Worm (Caenorhabditis elegans): ENCODE results near the gene C02H6.3.

C02H6.3 gene

ce11 chrV:7379384-7379783, 8.3 kb downstream of the C02H6.3 start, which contains the start of gene srsx-24:
TSS of gene srsx-24 (minus strand) at chrV:7379484.
- no peak for TF ChIP-seq scrt-1 (GFP tag; IDR thresholded peaks at IDR 0.05)
- TF ChIP-seq aly-1 (tag; optimal IDR thresholded peaks at IDR 0.05), result no peak
- TF ChIP-seq flt-1 (GFP tag; IDR thresholded peaks at IDR 0.05), result no peak
- TF ChIP-seq ceh-13 (GFP tag; optimal IDR thresholded peaks at IDR 0.05), result no peak
- no peak for TF ChIP-seq ceh-36 (tag; optimal IDR thresholded peaks at IDR 0.05)
- no peak for TF ChIP-seq ama-1 (optimal IDR thresholded peaks at IDR 0.05)
- no peak for TF ChIP-seq hnd-1 (tag; optimal IDR thresholded peaks at IDR 0.05)
- TF ChIP-seq tra-4 (tag; optimal IDR thresholded peaks at IDR 0.05), result no peak

ce11 chrV:7374090-7374489, 13.6 kb downstream of the C02H6.3 start, which contains the start of gene srx-56:
TSS of gene srx-56 (plus strand) at chrV:7374390.
- TF ChIP-seq tbx-37 (GFP tag; conservative IDR thresholded peaks at IDR 0.05) (no peak), tbx-11 (GFP tag; IDR thresholded peaks at IDR 0.05) (no peak), hnd-1 (tag; optimal IDR thresholded peaks at IDR 0.05) (no peak), scrt-1 (GFP tag; IDR thresholded peaks at IDR 0.05) (no peak)

ce11 chrV:7369578-7369977, 18.1 kb downstream of the C02H6.3 start, which contains the start of gene srj-14:
TSS of gene srj-14 (plus strand) at chrV:7369708.
- TF ChIP-seq ceh-36 (tag; optimal IDR thresholded peaks at IDR 0.05), result no peak
- no peak for TF ChIP-seq hmg-4 (GFP tag; optimal IDR thresholded peaks at IDR 0.05)
- TF ChIP-seq tbx-37 (GFP tag; conservative IDR thresholded peaks at IDR 0.05), result no peak
- TF ChIP-seq ceh-13 (GFP tag; optimal IDR thresholded peaks at IDR 0.05), result no peak
- no peak for TF ChIP-seq B0310.2 (tag; optimal IDR thresholded peaks at IDR 0.05)
- no peak for TF ChIP-seq flt-1 (GFP tag; IDR thresholded peaks at IDR 0.05)
- TF ChIP-seq ama-1 (optimal IDR thresholded peaks at IDR 0.05), result no peak
- no peak for TF ChIP-seq sea-1 (GFP tag; conservative IDR thresholded peaks at IDR 0.05)
- TF ChIP-seq tra-4 (tag; optimal IDR thresholded peaks at IDR 0.05), result no peak
- TF ChIP-seq tbx-11 (GFP tag; IDR thresholded peaks at IDR 0.05), result no peak
- no peak for TF ChIP-seq aly-1 (tag; optimal IDR thresholded peaks at IDR 0.05)
- no peak for TF ChIP-seq F13C5.2 (tag; optimal IDR thresholded peaks at IDR 0.05)
- no peak for TF ChIP-seq scrt-1 (GFP tag; IDR thresholded peaks at IDR 0.05)
- TF ChIP-seq hmbx-1 (tag; optimal IDR thresholded peaks at IDR 0.05), result no peak
- no peak for TF ChIP-seq pes-1 (GFP tag; IDR thresholded peaks at IDR 0.05)
- TF ChIP-seq ets-7 (tag; optimal IDR thresholded peaks at IDR 0.05), result no peak
- no peak for TF ChIP-seq hnd-1 (tag; optimal IDR thresholded peaks at IDR 0.05)

- TF ChIP-seq ets-7 (tag; optimal IDR thresholded peaks at IDR 0.05) (no peak), hmbx-1 (tag; optimal IDR thresholded peaks at IDR 0.05) (no peak), ceh-36 (tag; optimal IDR thresholded peaks at IDR 0.05) (no peak), tbx-11 (GFP tag; IDR thresholded peaks at IDR 0.05) (no peak), scrt-1 (GFP tag; IDR thresholded peaks at IDR 0.05) (no peak), flt-1 (GFP tag; IDR thresholded peaks at IDR 0.05) (no peak), aly-1 (tag; optimal IDR thresholded peaks at IDR 0.05) (no peak), sea-1 (GFP tag; conservative IDR thresholded peaks at IDR 0.05) (no peak), F13C5.2 (tag; optimal IDR thresholded peaks at IDR 0.05) (no peak), ama-1 (optimal IDR thresholded peaks at IDR 0.05) (no peak), tbx-37 (GFP tag; conservative IDR thresholded peaks at IDR 0.05) (no peak), B0310.2 (tag; optimal IDR thresholded peaks at IDR 0.05) (no peak), hmg-4 (GFP tag; optimal IDR thresholded peaks at IDR 0.05) (no peak), ceh-13 (GFP tag; optimal IDR thresholded peaks at IDR 0.05) (no peak), hnd-1 (tag; optimal IDR thresholded peaks at IDR 0.05) (no peak), pes-1 (GFP tag; IDR thresholded peaks at IDR 0.05) (no peak), tra-4 (tag; optimal IDR thresholded peaks at IDR 0.05) (no peak)
Measured at ce11 chrV:7364951-7365350, 22.7 kb downstream of the C02H6.3 start, which contains the start of gene exc-13. TSS of gene exc-13 (plus strand) at chrV:7365251.

ce11 chrV:7364059-7364458, 23.6 kb downstream of the C02H6.3 start, which contains the start of gene cyp-35A2:
TSS of gene cyp-35A2 (minus strand) at chrV:7364182.
- TF ChIP-seq hnd-1 (tag; optimal IDR thresholded peaks at IDR 0.05) (no peak), ceh-13 (GFP tag; optimal IDR thresholded peaks at IDR 0.05) (no peak), ceh-36 (tag; optimal IDR thresholded peaks at IDR 0.05) (no peak), ets-7 (tag; optimal IDR thresholded peaks at IDR 0.05) (no peak), ama-1 (optimal IDR thresholded peaks at IDR 0.05) (no peak), scrt-1 (GFP tag; IDR thresholded peaks at IDR 0.05) (no peak)

- TF ChIP-seq B0310.2 (tag; optimal IDR thresholded peaks at IDR 0.05) (no peak), scrt-1 (GFP tag; IDR thresholded peaks at IDR 0.05) (no peak), hnd-1 (tag; optimal IDR thresholded peaks at IDR 0.05) (no peak), sea-1 (GFP tag; conservative IDR thresholded peaks at IDR 0.05) (no peak), ceh-13 (GFP tag; optimal IDR thresholded peaks at IDR 0.05) (no peak), pes-1 (GFP tag; IDR thresholded peaks at IDR 0.05) (no peak), ceh-36 (tag; optimal IDR thresholded peaks at IDR 0.05) (no peak)
Measured at ce11 chrV:7361673-7362072, 26.0 kb downstream of the C02H6.3 start, which contains the start of gene cyp-35A1. TSS of gene cyp-35A1 (minus strand) at chrV:7361773.

ce11 chrV:7357132-7357531, 30.5 kb downstream of the C02H6.3 start, which contains the start of gene C03G6.6:
TSS of gene C03G6.6 (plus strand) at chrV:7357432.
- TF ChIP-seq flt-1 (GFP tag; IDR thresholded peaks at IDR 0.05) (no peak), aly-1 (tag; optimal IDR thresholded peaks at IDR 0.05) (no peak), F13C5.2 (tag; optimal IDR thresholded peaks at IDR 0.05) (no peak)

- TF ChIP-seq pes-1 (GFP tag; IDR thresholded peaks at IDR 0.05) (no peak), scrt-1 (GFP tag; IDR thresholded peaks at IDR 0.05) (no peak), F13C5.2 (tag; optimal IDR thresholded peaks at IDR 0.05) (no peak), ceh-36 (tag; optimal IDR thresholded peaks at IDR 0.05) (no peak)
Measured at ce11 chrV:7356684-7357083, 31.0 kb downstream of the C02H6.3 start, which contains the start of gene C03G6.21. TSS of gene C03G6.21 (minus strand) at chrV:7356784.

Measured in whole organism, early embryonic.